Fruit fly (Drosophila melanogaster): Measurements from ENCODE around the gene CG5149.

CG5149 gene

DNA sequence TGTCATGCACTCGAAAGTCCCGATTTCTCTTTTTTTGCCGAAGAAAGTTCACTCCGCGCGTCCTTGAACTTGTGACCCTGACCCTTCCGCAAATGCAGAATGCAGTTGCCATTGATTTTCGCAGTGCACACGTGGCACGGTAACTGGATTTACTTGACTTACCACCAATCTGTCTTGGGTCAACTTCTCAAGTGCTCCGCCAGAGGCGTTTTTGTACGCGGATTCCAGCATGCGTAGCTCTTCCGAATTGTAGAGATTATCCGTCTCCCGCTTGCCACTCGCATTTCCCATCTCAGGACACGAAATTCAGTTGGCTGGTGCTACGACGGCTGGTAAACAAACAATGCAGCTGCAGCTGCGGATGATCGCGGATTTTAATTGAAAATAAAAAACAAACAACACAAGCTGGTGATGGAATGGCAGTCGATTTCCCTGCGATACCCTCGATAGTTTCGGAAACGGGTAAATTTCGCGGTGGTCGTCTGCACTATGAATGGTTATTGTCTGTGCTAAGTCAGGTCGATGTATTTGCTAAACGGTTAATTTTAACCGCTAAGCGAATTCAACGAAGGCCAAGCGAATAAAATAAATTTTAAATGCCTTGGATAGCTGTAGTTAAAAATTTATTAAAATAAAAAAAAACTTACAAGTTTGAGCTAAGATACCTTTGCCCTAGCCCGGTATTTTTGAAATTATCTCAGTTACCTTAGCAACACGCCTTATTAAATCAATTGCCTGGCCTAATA lies at the start of gene CG5149, which contains the start of gene gudu (continued):
- TF ChIP-seq YL-1 (GFP tag; optimal IDR thresholded peaks at IDR 0.05) (peak; percentile 32), CG10321 (GFP tag; IDR thresholded peaks at IDR 0.05) (no peak), CG8478 (optimal IDR thresholded peaks at IDR 0.05) (no peak), CG7987 (GFP tag; optimal IDR thresholded peaks at IDR 0.05) (peak; percentile 24), exex (tag; optimal IDR thresholded peaks at IDR 0.05) (peak; percentile 0), lab (GFP tag; optimal IDR thresholded peaks at IDR 0.05) (peak; percentile 7), CG12155 (GFP tag; optimal IDR thresholded peaks at IDR 0.05) (no peak), vfl (GFP tag; optimal IDR thresholded peaks at IDR 0.05) (no peak), dysf (GFP tag; IDR thresholded peaks at IDR 0.05) (no peak), CG9876 (GFP tag; optimal IDR thresholded peaks at IDR 0.05) (no peak), CG7271 (tag; optimal IDR thresholded peaks at IDR 0.05) (no peak), Mes4 (GFP tag; optimal IDR thresholded peaks at IDR 0.05) (no peak), D (optimal IDR thresholded peaks at IDR 0.05) (no peak), D (GFP tag; optimal IDR thresholded peaks at IDR 0.05) (no peak), CG12071 (GFP tag; optimal IDR thresholded peaks at IDR 0.05) (no peak), dmrt99B (tag; optimal IDR thresholded peaks at IDR 0.05) (no peak), Hsf (GFP tag; optimal IDR thresholded peaks at IDR 0.05) (no peak), E2f1 (GFP tag; IDR thresholded peaks at IDR 0.05) (no peak), corto (GFP tag; optimal IDR thresholded peaks at IDR 0.05) (no peak), CG3065 (GFP tag; optimal IDR thresholded peaks at IDR 0.05) (no peak), CG5180 (GFP tag; optimal IDR thresholded peaks at IDR 0.05) (no peak), cas (GFP tag; IDR thresholded peaks at IDR 0.05) (no peak), CG17829 (tag; optimal IDR thresholded peaks at IDR 0.05) (peak; percentile 60), CG3995 (GFP tag; optimal IDR thresholded peaks at IDR 0.05) (no peak), CG4707 (GFP tag; optimal IDR thresholded peaks at IDR 0.05) (no peak), CG14014 (GFP tag; IDR thresholded peaks at IDR 0.05) (no peak), Atf-2 (GFP tag; optimal IDR thresholded peaks at IDR 0.05) (no peak), CG15073 (GFP tag; optimal IDR thresholded peaks at IDR 0.05) (no peak), lola (GFP tag; optimal IDR thresholded peaks at IDR 0.05) (no peak), CHES-1-like (GFP tag; optimal IDR thresholded peaks at IDR 0.05) (peak; percentile 47), Oaz (GFP tag; IDR thresholded peaks at IDR 0.05) (no peak), jigr1 (GFP tag; IDR thresholded peaks at IDR 0.05) (no peak), CG42726 (GFP tag; IDR thresholded peaks at IDR 0.05; ENCODE audit: partially characterized antibody) (peak; percentile 89), CG15269 (tag; optimal IDR thresholded peaks at IDR 0.05) (no peak), slp2 (GFP tag; optimal IDR thresholded peaks at IDR 0.05) (no peak), CG13287 (GFP tag; IDR thresholded peaks at IDR 0.05; ENCODE audit: partially characterized antibody) (peak; percentile 93), CG10431 (GFP tag; optimal IDR thresholded peaks at IDR 0.05) (no peak), CG14667 (GFP tag; IDR thresholded peaks at IDR 0.05) (no peak), CG2199 (GFP tag; IDR thresholded peaks at IDR 0.05) (no peak), dimm (GFP tag; IDR thresholded peaks at IDR 0.05) (no peak), sqz (GFP tag; optimal IDR thresholded peaks at IDR 0.05) (no peak), CG10462 (GFP tag; optimal IDR thresholded peaks at IDR 0.05) (no peak), CG3407 (GFP tag; optimal IDR thresholded peaks at IDR 0.05) (no peak), CG32767 (GFP tag; IDR thresholded peaks at IDR 0.05) (no peak), ac (GFP tag; optimal IDR thresholded peaks at IDR 0.05) (peak; percentile 49), bsh (GFP tag; optimal IDR thresholded peaks at IDR 0.05) (no peak), CG7786 (GFP tag; optimal IDR thresholded peaks at IDR 0.05) (no peak), Lhr (GFP tag; optimal IDR thresholded peaks at IDR 0.05) (peak; percentile 51), Dll (GFP tag; IDR thresholded peaks at IDR 0.05; ENCODE audit: partially characterized antibody) (peak; percentile 90), BtbVII (GFP tag; optimal IDR thresholded peaks at IDR 0.05) (no peak)

All from whole organism, embryonic.